Worm (Caenorhabditis elegans) whole organism, L4/young adult: ENCODE measurements around the gene T21D9.2.

Experiments used
- W03F9.2 ChIP-seq: fragments of 150-350 bp; optimal IDR thresholded peaks from 2 replicates; lab custom pipeline; 2014; ENCODE audit warnings: missing biosample characterization, missing genetic modification characterization
- dao-5 ChIP-seq: sonication (generic microtip); optimal IDR thresholded peaks from 2 replicates; lab custom pipeline; 2016; ENCODE audit warnings: missing genotype, missing genetic modification characterization, moderate library complexity, missing compliant biosample characterization

DNA sequence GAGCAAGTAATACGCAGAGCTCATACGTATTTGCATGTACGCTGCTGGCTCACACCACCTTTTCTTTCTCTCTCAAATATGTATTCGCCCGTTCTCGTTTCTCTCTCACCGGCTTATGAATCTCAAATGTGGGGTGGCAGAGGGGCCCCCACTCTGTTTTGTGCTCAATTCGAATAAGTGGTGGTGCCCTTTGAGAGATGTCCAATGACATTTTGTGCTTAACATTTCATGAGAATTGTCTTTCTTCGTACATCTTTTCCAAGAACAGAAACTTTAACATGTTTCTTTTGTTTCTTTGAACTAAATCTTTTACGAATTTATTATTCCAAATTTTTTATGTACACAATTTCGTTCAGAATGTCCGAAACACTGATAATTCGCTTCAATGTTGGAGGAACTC lies 12.7 kb downstream of the T21D9.2 start, which contains the start of gene F49H12.3:
- TF ChIP-seq W03F9.2 (no peak), dao-5 (tag; lab: Kevin White, UChicago) (no peak)
